Fruit fly (Drosophila melanogaster): ENCODE results near the gene CG43965.

CG43965 gene

DNA sequence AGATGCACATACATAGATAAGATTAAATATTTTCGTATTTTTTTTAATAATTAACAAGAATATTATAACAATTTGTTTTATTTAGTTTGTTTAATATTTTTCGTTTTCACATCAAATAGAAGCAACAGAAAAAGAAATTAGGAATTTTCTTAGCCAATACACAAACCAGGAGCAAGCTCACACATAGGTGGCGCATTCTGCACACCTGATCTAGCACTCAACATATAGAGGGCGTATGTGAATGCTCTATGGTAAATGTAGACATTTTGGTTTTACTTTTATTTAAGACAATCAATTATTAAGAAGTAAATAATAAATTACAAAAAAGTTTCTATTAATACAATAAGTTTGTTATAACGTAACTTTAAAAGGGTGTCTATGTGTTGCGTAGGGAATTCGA, 23.3 kb upstream of the CG43965 start (continued):
- TF ChIP-seq Dp (GFP tag; optimal IDR thresholded peaks at IDR 0.05) (no peak), CG9437 (GFP tag; optimal IDR thresholded peaks at IDR 0.05) (no peak), sr (GFP tag; IDR thresholded peaks at IDR 0.05) (no peak), croc (GFP tag; conservative IDR thresholded peaks at IDR 0.05) (no peak), CG16863 (GFP tag; optimal IDR thresholded peaks at IDR 0.05) (no peak), cad (GFP tag; optimal IDR thresholded peaks at IDR 0.05) (no peak), CG15269 (tag; optimal IDR thresholded peaks at IDR 0.05) (no peak), row (GFP tag; IDR thresholded peaks at IDR 0.05) (0 out of 3 replicates have a peak, but pooled peaks have one; percentile 8), Blimp-1 (GFP tag; optimal IDR thresholded peaks at IDR 0.05) (no peak), CkIIα-i1 (GFP tag; IDR thresholded peaks at IDR 0.05) (no peak), Fer3 (tag; optimal IDR thresholded peaks at IDR 0.05) (peak; percentile 24), HLH54F (GFP tag; optimal IDR thresholded peaks at IDR 0.05) (no peak), CG14710 (tag; optimal IDR thresholded peaks at IDR 0.05) (no peak), scrt (GFP tag; optimal IDR thresholded peaks at IDR 0.05) (no peak), ATbp (GFP tag; optimal IDR thresholded peaks at IDR 0.05) (no peak), CG10431 (GFP tag; optimal IDR thresholded peaks at IDR 0.05) (no peak), Chrac-16 (GFP tag; optimal IDR thresholded peaks at IDR 0.05) (peak; percentile 35), grau (tag; optimal IDR thresholded peaks at IDR 0.05) (peak; percentile 27), Opbp (GFP tag; IDR thresholded peaks at IDR 0.05; ENCODE audit: partially characterized antibody) (no peak), Dref (GFP tag; IDR thresholded peaks at IDR 0.05) (no peak), sug (tag; optimal IDR thresholded peaks at IDR 0.05) (peak; percentile 25), Sox102F (GFP tag; optimal IDR thresholded peaks at IDR 0.05) (peak; percentile 28), slbo (GFP tag; IDR thresholded peaks at IDR 0.05) (peak; percentile 80), Hmr (GFP tag; optimal IDR thresholded peaks at IDR 0.05) (no peak), Dip3 (GFP tag; optimal IDR thresholded peaks at IDR 0.05) (no peak), usp (GFP tag; optimal IDR thresholded peaks at IDR 0.05) (no peak), CG12942 (GFP tag; optimal IDR thresholded peaks at IDR 0.05) (peak; percentile 1), eve (GFP tag; optimal IDR thresholded peaks at IDR 0.05) (no peak), CG4730 (GFP tag; IDR thresholded peaks at IDR 0.05) (peak; percentile 50), Ets97D (GFP tag; optimal IDR thresholded peaks at IDR 0.05) (peak; percentile 19), emc (GFP tag; optimal IDR thresholded peaks at IDR 0.05) (no peak), trem (tag; optimal IDR thresholded peaks at IDR 0.05) (peak; percentile 18), MTF-1 (GFP tag; optimal IDR thresholded peaks at IDR 0.05; ENCODE audit: borderline replicate concordance) (no peak), Sox100B (GFP tag; optimal IDR thresholded peaks at IDR 0.05) (no peak), Lim3 (GFP tag; IDR thresholded peaks at IDR 0.05) (no peak), mld (GFP tag; IDR thresholded peaks at IDR 0.05; ENCODE audit: partially characterized antibody) (no peak), vfl (GFP tag; optimal IDR thresholded peaks at IDR 0.05) (no peak), Drgx (GFP tag; IDR thresholded peaks at IDR 0.05) (no peak), dmrt99B (tag; optimal IDR thresholded peaks at IDR 0.05) (no peak), Nf-YA (GFP tag; IDR thresholded peaks at IDR 0.05) (no peak), yki (optimal IDR thresholded peaks at IDR 0.05) (no peak), zen2 (GFP tag; IDR thresholded peaks at IDR 0.05; ENCODE audit: partially characterized antibody) (no peak), B-H1 (GFP tag; IDR thresholded peaks at IDR 0.05) (peak; percentile 28; the same call in 1 of the 3 replicates), hbn (GFP tag; IDR thresholded peaks at IDR 0.05; ENCODE audit: partially characterized antibody) (no peak), CoRest (tag; optimal IDR thresholded peaks at IDR 0.05) (peak; percentile 23), Doc3 (GFP tag; IDR thresholded peaks at IDR 0.05; ENCODE audit: partially characterized antibody) (no peak), psq (GFP tag; optimal IDR thresholded peaks at IDR 0.05) (no peak), stc (GFP tag; IDR thresholded peaks at IDR 0.05) (no peak), gsb (GFP tag; IDR thresholded peaks at IDR 0.05) (no peak), CG12769 (tag; optimal IDR thresholded peaks at IDR 0.05) (no peak), CrebB (tag; optimal IDR thresholded peaks at IDR 0.05) (no peak), kay (GFP tag; optimal IDR thresholded peaks at IDR 0.05) (no peak)
